Worm (Caenorhabditis elegans): Measurements from ENCODE around the gene C41H7.9.

The C41H7.9 gene

DNA sequence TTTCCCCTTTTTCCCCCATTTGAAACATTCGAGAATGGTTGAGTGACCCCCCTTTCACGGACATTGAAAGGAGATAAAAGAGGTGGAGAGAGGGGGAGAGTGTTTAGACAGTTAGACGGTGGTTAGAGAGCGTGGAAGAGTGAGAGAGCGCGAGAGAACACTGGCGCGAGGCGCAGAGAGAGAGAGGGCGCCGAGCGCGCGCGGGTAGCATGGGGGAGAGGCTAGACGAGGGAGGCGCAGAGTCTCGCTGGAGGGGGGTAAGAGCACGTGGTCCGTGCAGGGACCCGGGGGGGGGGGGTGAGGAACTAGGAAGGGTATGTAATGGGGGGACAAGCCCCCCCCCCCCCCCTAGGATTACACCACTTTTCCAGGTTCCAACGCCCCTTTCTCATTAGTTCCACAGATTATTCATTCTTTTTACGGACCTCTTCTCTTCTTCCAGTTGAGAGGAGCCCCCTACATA, 38.1 kb downstream of the C41H7.9 start (continued):
- TF ChIP-seq nhr-11 (tag; optimal IDR thresholded peaks at IDR 0.05) (peak; percentile 81), pha-4 (tag; optimal IDR thresholded peaks at IDR 0.05) (peak; percentile 97), daf-12 (tag; optimal IDR thresholded peaks at IDR 0.05) (peak; percentile 60), ceh-28 (tag; optimal IDR thresholded peaks at IDR 0.05) (peak; percentile 90), nhr-28 (tag; optimal IDR thresholded peaks at IDR 0.05) (no peak)

ce11 chrII:2967064-2967463, 45.0 kb downstream of the C41H7.9 start:
- TF ChIP-seq pha-4 (tag; optimal IDR thresholded peaks at IDR 0.05) (peak; percentile 95), nfya-1 (tag; optimal IDR thresholded peaks at IDR 0.05; ENCODE audit: insufficient read depth) (peak; percentile 10), nhr-67 (tag; optimal IDR thresholded peaks at IDR 0.05) (no peak)

ce11 chrII:2966350-2966749, 45.7 kb downstream of the C41H7.9 start:
- no peak for TF ChIP-seq jun-1 (tag; optimal IDR thresholded peaks at IDR 0.05)
- TF ChIP-seq mdl-1 (tag; optimal IDR thresholded peaks at IDR 0.05) = no peak
- no peak for TF ChIP-seq ceh-9 (tag; optimal IDR thresholded peaks at IDR 0.05)
- no peak for TF ChIP-seq hmg-11 (tag; optimal IDR thresholded peaks at IDR 0.05)
- no peak for TF ChIP-seq lin-15B (tag; optimal IDR thresholded peaks at IDR 0.05)
- no peak for TF ChIP-seq egl-5 (tag; optimal IDR thresholded peaks at IDR 0.05)
- no peak for TF ChIP-seq unc-62 (GFP tag; optimal IDR thresholded peaks at IDR 0.05)
- TF ChIP-seq R02D3.7 (tag; optimal IDR thresholded peaks at IDR 0.05) = no peak
- no peak for TF ChIP-seq fkh-2 (tag; optimal IDR thresholded peaks at IDR 0.05)
- TF ChIP-seq nhr-28 (tag; optimal IDR thresholded peaks at IDR 0.05) = no peak
- no peak for TF ChIP-seq nhr-25 (tag; optimal IDR thresholded peaks at IDR 0.05)
- no peak for TF ChIP-seq daf-12 (tag; optimal IDR thresholded peaks at IDR 0.05)
- no peak for TF ChIP-seq ztf-4 (tag; optimal IDR thresholded peaks at IDR 0.05)
- TF ChIP-seq elt-2 (tag; optimal IDR thresholded peaks at IDR 0.05) = no peak
- TF ChIP-seq nhr-67 (tag; optimal IDR thresholded peaks at IDR 0.05) = no peak
- TF ChIP-seq nhr-11 (tag; optimal IDR thresholded peaks at IDR 0.05) = no peak
- TF ChIP-seq nhr-237 (tag; optimal IDR thresholded peaks at IDR 0.05) = no peak
- no peak for TF ChIP-seq aly-2 (tag; optimal IDR thresholded peaks at IDR 0.05)
- no peak for TF ChIP-seq egl-27 (tag; optimal IDR thresholded peaks at IDR 0.05)

DNA sequence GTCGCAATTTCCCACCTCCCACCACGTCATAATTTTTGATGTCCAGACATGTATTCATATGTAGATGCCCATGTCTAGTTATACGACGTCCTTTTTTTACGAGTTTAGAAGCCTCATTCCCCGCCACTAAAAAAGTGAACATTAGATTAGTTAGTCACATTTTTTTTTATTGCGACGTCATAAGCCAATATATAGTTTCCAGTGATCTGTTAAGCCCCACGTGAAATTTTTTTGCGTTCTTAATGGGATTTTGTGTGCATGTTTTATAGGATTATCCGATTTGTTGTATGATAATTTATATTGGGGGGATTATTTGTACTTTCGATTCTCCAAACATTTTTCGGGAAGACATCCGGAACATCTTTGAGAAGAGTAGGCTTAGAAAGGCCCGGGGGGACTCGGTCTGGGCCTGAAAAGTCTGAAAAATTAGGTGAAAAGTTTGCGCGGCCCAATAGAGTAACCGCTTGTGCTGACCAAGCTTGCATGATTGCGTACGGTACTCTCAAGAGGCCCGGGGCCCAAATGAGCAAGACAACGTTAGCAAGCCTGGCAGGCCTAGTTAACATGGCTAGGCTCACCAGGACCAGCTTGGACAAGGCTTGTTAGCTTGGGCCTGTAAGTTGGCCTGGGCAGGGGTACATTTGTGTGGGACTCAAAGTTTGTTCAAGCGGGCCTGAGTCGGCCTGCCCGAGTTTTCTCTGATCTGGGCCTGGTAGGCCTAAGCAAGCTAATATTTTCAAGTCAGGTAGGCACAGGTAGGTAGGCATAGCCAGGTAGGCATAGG, 46.6 kb downstream of the C41H7.9 start:
- no peak for TF ChIP-seq ama-1 (optimal IDR thresholded peaks at IDR 0.05)
- TF ChIP-seq mml-1 (tag; optimal IDR thresholded peaks at IDR 0.05) = no peak
- TF ChIP-seq tbx-2 (tag; optimal IDR thresholded peaks at IDR 0.05) = no peak
- TF ChIP-seq egl-27 (tag; optimal IDR thresholded peaks at IDR 0.05) = no peak
- no peak for TF ChIP-seq ztf-11 (tag; optimal IDR thresholded peaks at IDR 0.05)
- no peak for TF ChIP-seq lin-39 (tag; optimal IDR thresholded peaks at IDR 0.05)
- no peak for TF ChIP-seq skn-1 (tag; optimal IDR thresholded peaks at IDR 0.05)
- no peak for TF ChIP-seq egl-5 (tag; optimal IDR thresholded peaks at IDR 0.05)
- TF ChIP-seq lin-15B (tag; optimal IDR thresholded peaks at IDR 0.05) = no peak
- TF ChIP-seq jun-1 (tag; optimal IDR thresholded peaks at IDR 0.05) = no peak
- no peak for TF ChIP-seq elt-1 (tag; optimal IDR thresholded peaks at IDR 0.05)
- no peak for TF ChIP-seq nhr-28 (tag; optimal IDR thresholded peaks at IDR 0.05)
- TF ChIP-seq nhr-76 (tag; optimal IDR thresholded peaks at IDR 0.05) = no peak
- no peak for TF ChIP-seq daf-12 (tag; optimal IDR thresholded peaks at IDR 0.05)
- TF ChIP-seq lsy-12 (tag; optimal IDR thresholded peaks at IDR 0.05) = no peak
- TF ChIP-seq nhr-237 (tag; optimal IDR thresholded peaks at IDR 0.05) = no peak
- TF ChIP-seq ceh-28 (tag; optimal IDR thresholded peaks at IDR 0.05) = no peak

DNA sequence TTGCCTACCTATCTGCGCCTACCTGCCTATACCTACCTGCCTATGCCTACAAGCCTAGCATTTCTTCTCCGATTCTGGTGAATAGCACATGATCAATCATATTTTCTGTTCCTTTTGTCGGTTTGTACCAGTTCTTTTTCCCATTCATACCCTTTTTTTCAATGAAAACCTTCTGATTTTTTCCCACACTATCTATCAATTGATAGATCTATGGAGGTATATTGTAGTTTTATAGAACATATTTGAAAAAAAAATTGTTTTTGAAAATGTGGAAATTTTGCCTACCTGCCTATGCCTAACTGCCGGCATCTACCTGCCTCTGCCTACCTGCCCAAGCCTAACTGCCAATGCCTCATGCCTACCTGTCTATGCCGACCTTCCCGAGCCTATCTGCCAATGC, 48.4 kb downstream of the C41H7.9 start:
- no peak for TF ChIP-seq nhr-28 (tag; optimal IDR thresholded peaks at IDR 0.05)
- TF ChIP-seq pqm-1 (tag; optimal IDR thresholded peaks at IDR 0.05) = no peak
- no peak for TF ChIP-seq pha-4 (tag; optimal IDR thresholded peaks at IDR 0.05)
- no peak for TF ChIP-seq nhr-67 (tag; optimal IDR thresholded peaks at IDR 0.05)
- no peak for TF ChIP-seq nhr-77 (tag; optimal IDR thresholded peaks at IDR 0.05)
- no peak for TF ChIP-seq ceh-9 (tag; optimal IDR thresholded peaks at IDR 0.05)
- no peak for TF ChIP-seq sea-2 (GFP tag; optimal IDR thresholded peaks at IDR 0.05)
- TF ChIP-seq nhr-11 (tag; optimal IDR thresholded peaks at IDR 0.05) = no peak
- TF ChIP-seq tbx-2 (tag; optimal IDR thresholded peaks at IDR 0.05) = no peak
- TF ChIP-seq lin-39 (tag; optimal IDR thresholded peaks at IDR 0.05) = no peak
- TF ChIP-seq ztf-11 (tag; optimal IDR thresholded peaks at IDR 0.05) = no peak
- no peak for TF ChIP-seq mml-1 (tag; optimal IDR thresholded peaks at IDR 0.05)
- TF ChIP-seq nfya-1 (tag; optimal IDR thresholded peaks at IDR 0.05; ENCODE audit: insufficient read depth) = no peak
- no peak for TF ChIP-seq hmg-11 (tag; optimal IDR thresholded peaks at IDR 0.05)

Data from whole organism, L3 larva.